Worm (Caenorhabditis elegans) whole organism, young adult: ENCODE results near the gene F09E10.5.

Source experiments
- B0019.2 ChIP-seq: fragments of 200-800 bp; sonication (Bioruptor generic); conservative IDR thresholded peaks from 2 replicates; pipeline ENCODE4 v1.3.6; 2022; ENCODE audit warnings: missing genetic modification reagents, missing genetic modification characterization, missing compliant biosample characterization
- B0035.1 ChIP-seq: sonication (generic microtip); optimal IDR thresholded peaks from 2 replicates; lab custom pipeline; 2016; ENCODE audit warnings: missing genetic modification characterization, mild to moderate bottlenecking, missing compliant biosample characterization, missing genotype, missing genetic modification reagents
- B0336.3 ChIP-seq: fragments of 200-800 bp; sonication (Bioruptor generic); IDR thresholded peaks from 2 replicates; pipeline ENCODE4 v1.3.6; 2022; ENCODE audit warnings: missing genetic modification characterization, missing compliant biosample characterization
- C17E4.6 ChIP-seq: fragments of 200-800 bp; sonication (Bioruptor generic); IDR thresholded peaks from 2 replicates; pipeline ENCODE4 v1.3.6; 2022; ENCODE audit warnings: missing genetic modification reagents, missing genetic modification characterization, missing compliant biosample characterization
- F22D6.2 ChIP-seq: sonication (generic microtip); optimal IDR thresholded peaks from 2 replicates; lab custom pipeline; 2016; ENCODE audit warnings: mild to moderate bottlenecking, missing genetic modification characterization, missing compliant biosample characterization
- F33H1.4 ChIP-seq: fragments of 200-800 bp; sonication (Bioruptor generic); IDR thresholded peaks from 2 replicates; pipeline ENCODE4 v1.3.6; 2022; ENCODE audit warnings: missing genetic modification reagents, missing genetic modification characterization, missing compliant biosample characterization
- F57A8.1 ChIP-seq: fragments of 200-800 bp; sonication (Bioruptor generic); optimal IDR thresholded peaks from 2 replicates; lab custom pipeline; 2018; ENCODE audit warnings: mild to moderate bottlenecking, missing genetic modification characterization, moderate library complexity, missing compliant biosample characterization
- T07F8.4 ChIP-seq: sonication (generic microtip); optimal IDR thresholded peaks from 2 replicates; lab custom pipeline; 2016; ENCODE audit warnings: mild to moderate bottlenecking, missing genetic modification characterization, moderate library complexity, missing compliant biosample characterization
- T26A5.8 ChIP-seq: sonication (generic microtip); optimal IDR thresholded peaks from 2 replicates; lab custom pipeline; 2016; ENCODE audit warnings: missing genetic modification characterization, missing compliant biosample characterization
- Y53F4B.3 ChIP-seq: fragments of 200-800 bp; sonication (Bioruptor generic); IDR thresholded peaks from 2 replicates; pipeline ENCODE4 v1.3.6; 2022; ENCODE audit warnings: missing genetic modification reagents, missing genetic modification characterization, missing compliant biosample characterization
- Y53G8AR.9 ChIP-seq: fragments of 200-800 bp; sonication (Bioruptor generic); conservative IDR thresholded peaks from 2 replicates; pipeline ENCODE4 v1.3.6; 2022; ENCODE audit warnings: missing genetic modification reagents, missing genetic modification characterization, missing compliant biosample characterization
- Y79H2A.3 ChIP-seq: fragments of 200-800 bp; sonication (Bioruptor generic); conservative IDR thresholded peaks from 2 replicates; pipeline ENCODE4 v1.3.6; 2022; ENCODE audit warnings: missing genetic modification reagents, missing genetic modification characterization, missing compliant biosample characterization
- Y95B8A.8 ChIP-seq: fragments of 200-800 bp; sonication (Bioruptor generic); IDR thresholded peaks from 2 replicates; pipeline ENCODE4 v1.3.6; 2022; ENCODE audit warnings: missing genetic modification reagents, missing genetic modification characterization, missing compliant biosample characterization
- ZK185.1 ChIP-seq: sonication (generic microtip); optimal IDR thresholded peaks from 2 replicates; lab custom pipeline; 2016; ENCODE audit warnings: mild to moderate bottlenecking, missing genetic modification characterization, missing compliant biosample characterization; ENCODE audit not compliant: poor library complexity, severe bottlenecking
- attf-6 ChIP-seq: fragments of 200-800 bp; sonication (Bioruptor generic); IDR thresholded peaks from 2 replicates; pipeline ENCODE4 v1.3.6; 2022; ENCODE audit warnings: missing genetic modification reagents, missing genetic modification characterization, missing compliant biosample characterization
- bed-2 ChIP-seq: fragments of 200-800 bp; sonication (Bioruptor generic); IDR thresholded peaks from 2 replicates; pipeline ENCODE4 v1.3.6; 2022; ENCODE audit warnings: missing genetic modification reagents, missing genetic modification characterization, missing compliant biosample characterization
- cebp-1 ChIP-seq, 2 experiments: fragments of 200-800 bp in 1 of 2; sonication (Bioruptor generic) in 1 of 2; sonication (generic microtip) in 1 of 2; IDR thresholded peaks in 1 of 2; optimal IDR thresholded peaks in 1 of 2; 2 replicates each; pipeline versions ENCODE4 v1.3.6 to Lab custom; 2017 to 2022; ENCODE audit warnings: missing compliant biosample characterization in 2 of 2, missing genetic modification characterization in 2 of 2, mild to moderate bottlenecking in 1 of 2, missing genetic modification reagents in 1 of 2, moderate library complexity in 1 of 2
- ceh-91 ChIP-seq: fragments of 200-800 bp; sonication (Bioruptor generic); IDR thresholded peaks from 2 replicates; pipeline ENCODE4 v1.3.6; 2022; ENCODE audit warnings: missing genetic modification reagents, missing genetic modification characterization, missing compliant biosample characterization
- die-1 ChIP-seq: sonication (generic microtip); optimal IDR thresholded peaks from 2 replicates; lab custom pipeline; 2016; ENCODE audit warnings: missing genotype, mild to moderate bottlenecking, missing genetic modification characterization, missing compliant biosample characterization
- dpff-1 ChIP-seq: sonication (generic microtip); optimal IDR thresholded peaks from 2 replicates; lab custom pipeline; 2017; ENCODE audit warnings: mild to moderate bottlenecking, missing genetic modification characterization, missing compliant biosample characterization
- dpl-1 ChIP-seq: fragments of 150-350 bp; optimal IDR thresholded peaks from 2 replicates; lab custom pipeline; 2014; ENCODE audit warnings: missing biosample characterization, missing genetic modification reagents, missing genetic modification characterization
- ekl-4 ChIP-seq: fragments of 200-800 bp; sonication (Bioruptor generic); IDR thresholded peaks from 2 replicates; pipeline ENCODE4 v1.3.6; 2022; ENCODE audit warnings: missing genetic modification reagents, missing genetic modification characterization, missing compliant biosample characterization
- fkh-3 ChIP-seq: sonication (generic microtip); optimal IDR thresholded peaks from 2 replicates; lab custom pipeline; 2016; ENCODE audit warnings: mild to moderate bottlenecking, missing genetic modification characterization, missing compliant biosample characterization
- him-1 ChIP-seq: sonication (generic microtip); optimal IDR thresholded peaks from 2 replicates; lab custom pipeline; 2016; ENCODE audit warnings: missing genotype, missing genetic modification reagents, missing genetic modification characterization, missing compliant biosample characterization
- hlh-26 ChIP-seq: fragments of 200-800 bp; sonication (Bioruptor generic); conservative IDR thresholded peaks from 2 replicates; pipeline ENCODE4 v1.3.6; 2022; ENCODE audit warnings: missing genetic modification reagents, missing genetic modification characterization, missing compliant biosample characterization
- hmg-20 ChIP-seq: fragments of 200-800 bp; sonication (Bioruptor generic); IDR thresholded peaks from 2 replicates; pipeline ENCODE4 v1.3.6; 2022; ENCODE audit warnings: missing genetic modification reagents, missing genetic modification characterization, missing compliant biosample characterization
- hsf-1 ChIP-seq: fragments of 200-800 bp; sonication (Bioruptor generic); IDR thresholded peaks from 2 replicates; pipeline ENCODE4 v1.3.6; 2022; ENCODE audit warnings: missing genetic modification reagents, missing genetic modification characterization, missing compliant biosample characterization
- lin-26 ChIP-seq: fragments of 200-800 bp; sonication (Bioruptor generic); IDR thresholded peaks from 2 replicates; pipeline ENCODE4 v1.3.6; 2022; ENCODE audit warnings: missing genetic modification reagents, missing genetic modification characterization, missing compliant biosample characterization
- lin-40 ChIP-seq: sonication (generic microtip); optimal IDR thresholded peaks from 2 replicates; lab custom pipeline; 2016; ENCODE audit warnings: missing genetic modification characterization, mild to moderate bottlenecking, missing compliant biosample characterization, missing genotype, missing genetic modification reagents
- lin-54 ChIP-seq: fragments of 200-800 bp; sonication (Bioruptor generic); optimal IDR thresholded peaks from 2 replicates; lab custom pipeline; 2018; ENCODE audit warnings: mild to moderate bottlenecking, missing genetic modification characterization, missing compliant biosample characterization
- lsy-27 ChIP-seq: sonication (generic microtip); optimal IDR thresholded peaks from 2 replicates; lab custom pipeline; 2017; ENCODE audit warnings: missing genetic modification characterization, mild to moderate bottlenecking, missing compliant biosample characterization, antibody characterized with exemption, missing genotype, borderline replicate concordance; ENCODE audit not compliant: insufficient read depth
- madf-10 ChIP-seq: sonication (generic microtip); optimal IDR thresholded peaks from 2 replicates; lab custom pipeline; 2016; ENCODE audit warnings: mild to moderate bottlenecking, missing genetic modification characterization, missing compliant biosample characterization
- madf-8 ChIP-seq: fragments of 200-800 bp; sonication (Bioruptor generic); conservative IDR thresholded peaks from 2 replicates; pipeline ENCODE4 v1.3.6; 2022; ENCODE audit warnings: missing genetic modification reagents, missing genetic modification characterization, missing compliant biosample characterization
- mcd-1 ChIP-seq: fragments of 200-800 bp; sonication (Bioruptor generic); IDR thresholded peaks from 2 replicates; pipeline ENCODE4 v1.3.6; 2022; ENCODE audit warnings: missing genetic modification reagents, missing genetic modification characterization, missing compliant biosample characterization
- mel-28 ChIP-seq: sonication (generic microtip); optimal IDR thresholded peaks from 2 replicates; lab custom pipeline; 2016; ENCODE audit warnings: borderline replicate concordance, mild to moderate bottlenecking, missing genetic modification characterization, missing compliant biosample characterization
- mes-4 ChIP-seq: sonication (generic microtip); optimal IDR thresholded peaks from 2 replicates; lab custom pipeline; 2016; ENCODE audit warnings: missing genotype, missing genetic modification characterization, missing compliant biosample characterization
- nfya-2 ChIP-seq: fragments of 200-800 bp; sonication (Bioruptor generic); IDR thresholded peaks from 2 replicates; pipeline ENCODE4 v1.3.6; 2022; ENCODE audit warnings: missing genetic modification reagents, missing genetic modification characterization, missing compliant biosample characterization
- nfyb-1 ChIP-seq: fragments of 200-800 bp; sonication (Bioruptor generic); IDR thresholded peaks from 2 replicates; pipeline ENCODE4 v1.3.6; 2022; ENCODE audit warnings: missing genetic modification reagents, missing genetic modification characterization, missing compliant biosample characterization
- nhr-179 ChIP-seq: sonication (generic microtip); optimal IDR thresholded peaks from 2 replicates; lab custom pipeline; 2016; ENCODE audit warnings: mild to moderate bottlenecking, missing genetic modification characterization, missing compliant biosample characterization
- nhr-27 ChIP-seq: fragments of 200-800 bp; sonication (Bioruptor generic); optimal IDR thresholded peaks from 2 replicates; lab custom pipeline; 2018; ENCODE audit warnings: mild to moderate bottlenecking, missing genetic modification characterization, moderate library complexity, missing compliant biosample characterization
- pbrm-1 ChIP-seq: fragments of 200-800 bp; sonication (Bioruptor generic); IDR thresholded peaks from 2 replicates; pipeline ENCODE4 v1.3.6; 2022; ENCODE audit warnings: missing genetic modification reagents, missing genetic modification characterization, missing compliant biosample characterization
- rpc-1 ChIP-seq, 2 experiments: fragments of 150-350 bp in 1 of 2; sonication (generic microtip) in 1 of 2; optimal IDR thresholded peaks; 2 replicates each; lab custom pipeline; 2014 to 2018; ENCODE audit warnings: missing biosample characterization in 1 of 2, missing genetic modification characterization in 1 of 2, missing genetic modification reagents in 1 of 2, missing genotype in 1 of 2
- sea-2 ChIP-seq: fragments of 200-800 bp; sonication (Bioruptor generic); IDR thresholded peaks from 2 replicates; pipeline ENCODE4 v1.3.6; 2022; ENCODE audit warnings: missing genetic modification characterization, missing compliant biosample characterization
- snpc-3.4 ChIP-seq: sonication (generic microtip); optimal IDR thresholded peaks from 2 replicates; lab custom pipeline; 2017; ENCODE audit warnings: missing genetic modification characterization, mild to moderate bottlenecking, missing compliant biosample characterization, antibody characterized with exemption, moderate library complexity, missing genotype, missing genetic modification reagents
- unc-62 ChIP-seq: fragments of 150-350 bp; optimal IDR thresholded peaks from 2 replicates; lab custom pipeline; 2014; ENCODE audit warnings: missing biosample characterization, missing genetic modification reagents, missing genetic modification characterization
- xnd-1 ChIP-seq: sonication (generic microtip); optimal IDR thresholded peaks from 2 replicates; lab custom pipeline; 2016; ENCODE audit warnings: missing genotype, missing genetic modification reagents, missing genetic modification characterization, missing compliant biosample characterization
- ztf-25 ChIP-seq: fragments of 200-800 bp; sonication (Bioruptor generic); IDR thresholded peaks from 2 replicates; pipeline ENCODE4 v1.3.6; 2022; ENCODE audit warnings: missing genetic modification reagents, missing genetic modification characterization, missing compliant biosample characterization
- ztf-6 ChIP-seq: fragments of 200-800 bp; sonication (Bioruptor generic); IDR thresholded peaks from 2 replicates; pipeline ENCODE4 v1.3.6; 2022; ENCODE audit warnings: missing genetic modification reagents, missing genetic modification characterization, missing compliant biosample characterization

Gene F09E10.5

DNA sequence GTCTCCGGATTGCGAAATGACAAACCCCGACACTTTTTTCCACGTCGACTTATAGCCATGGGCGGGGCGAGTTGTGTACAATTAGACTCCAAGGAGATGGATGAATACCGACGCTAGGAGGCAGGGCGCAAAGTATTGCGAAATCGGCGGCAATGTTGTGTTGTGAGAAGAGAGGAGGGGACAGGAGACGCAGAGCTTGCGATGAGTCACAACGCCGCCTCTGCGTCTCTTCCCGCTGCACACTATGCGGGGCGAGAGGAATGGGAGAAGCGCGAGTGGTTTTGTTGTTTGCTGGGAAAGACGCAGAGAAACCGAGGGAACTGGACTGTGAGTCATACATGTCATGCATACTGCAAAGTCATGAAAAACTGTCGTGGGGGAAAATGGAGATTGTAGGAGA lies 39.8 kb downstream of the F09E10.5 start (continued):
- TF ChIP-seq B0019.2 (GFP tag; lab: Robert Waterston, UW) = no peak
- TF ChIP-seq nhr-27 (tag; lab: Kevin White, UChicago) = peak; percentile 30
- 0 out of 2 replicates have a peak, but pooled peaks have one; percentile 13 for TF ChIP-seq ceh-91 (GFP tag; lab: Robert Waterston, UW)
- no peak for TF ChIP-seq T07F8.4
- peak; percentile 34 for TF ChIP-seq lin-54 (GFP tag; lab: Kevin White, UChicago)
- TF ChIP-seq T26A5.8 = no peak
- TF ChIP-seq hmg-20 (GFP tag; lab: Robert Waterston, UW) = no peak
- TF ChIP-seq snpc-3.4 (tag; lab: Kevin White, UChicago) = no peak
- TF ChIP-seq mel-28 (tag; lab: Kevin White, UChicago) = no peak
- TF ChIP-seq Y79H2A.3 = no peak
- TF ChIP-seq F33H1.4 (GFP tag; lab: Robert Waterston, UW) = 0 out of 2 replicates have a peak, but pooled peaks have one; percentile 12
- no peak for TF ChIP-seq dpl-1 (GFP tag; lab: Kevin White, UChicago)
- TF ChIP-seq bed-2 (GFP tag; lab: Robert Waterston, UW) = peak; percentile 65; the same call in 1 of the 2 replicates
- TF ChIP-seq ekl-4 (GFP tag; lab: Robert Waterston, UW) = peak; percentile 72; the same call in 1 of the 2 replicates
- TF ChIP-seq sea-2 (GFP tag; lab: Robert Waterston, UW) = no peak
- TF ChIP-seq attf-6 = no peak
- TF ChIP-seq lin-26 (GFP tag; lab: Robert Waterston, UW) = 0 out of 2 replicates have a peak, but pooled peaks have one; percentile 74
- TF ChIP-seq fkh-3 (tag; lab: Kevin White, UChicago) = no peak
- no peak for TF ChIP-seq xnd-1 (tag; lab: Kevin White, UChicago)
- TF ChIP-seq ZK185.1 = peak; percentile 59
- peak; percentile 89 for TF ChIP-seq lin-40 (tag; lab: Kevin White, UChicago)
- peak; percentile 91 for TF ChIP-seq nfyb-1 (GFP tag; lab: Robert Waterston, UW)
- peak; percentile 100 for TF ChIP-seq cebp-1 (GFP tag; IDR thresholded peaks at IDR 0.05; lab: Robert Waterston, UW)
- no peak for TF ChIP-seq cebp-1 (tag; optimal IDR thresholded peaks at IDR 0.05; lab: Kevin White, UChicago)
- peak; percentile 94 for TF ChIP-seq B0336.3 (GFP tag; lab: Robert Waterston, UW)
- peak; percentile 78 for TF ChIP-seq unc-62 (GFP tag; lab: Kevin White, UChicago)
- no peak for TF ChIP-seq him-1 (tag; lab: Kevin White, UChicago)
- peak; percentile 81; the same call in 1 of the 2 replicates for TF ChIP-seq Y95B8A.8
- peak; percentile 42 for TF ChIP-seq F22D6.2 (tag; lab: Kevin White, UChicago)
- no peak for TF ChIP-seq hlh-26 (GFP tag; lab: Robert Waterston, UW)
- peak; percentile 86 for TF ChIP-seq madf-10
- no peak for TF ChIP-seq lsy-27
- no peak for TF ChIP-seq ztf-25 (GFP tag; lab: Robert Waterston, UW)
- no peak for TF ChIP-seq ztf-6 (GFP tag; lab: Robert Waterston, UW)
- TF ChIP-seq F57A8.1 (GFP tag; lab: Kevin White, UChicago) = no peak
- TF ChIP-seq dpff-1 = no peak
- peak; percentile 86 for TF ChIP-seq pbrm-1 (GFP tag; lab: Robert Waterston, UW)
- no peak for TF ChIP-seq rpc-1 (optimal IDR thresholded peaks at IDR 0.05; lab: Kevin White, UChicago)
- no peak for TF ChIP-seq rpc-1 (tag; optimal IDR thresholded peaks at IDR 0.05; lab: Kevin White, UChicago)
- peak; percentile 3 for TF ChIP-seq B0035.1 (tag; lab: Kevin White, UChicago)
- no peak for TF ChIP-seq nfya-2
- peak; percentile 77 for TF ChIP-seq mcd-1
- TF ChIP-seq C17E4.6 = no peak
- TF ChIP-seq die-1 (tag; lab: Kevin White, UChicago) = peak; percentile 61
- 0 out of 2 replicates have a peak, but pooled peaks have one; percentile 39 for TF ChIP-seq hsf-1 (GFP tag; lab: Robert Waterston, UW)
- no peak for TF ChIP-seq nhr-179 (tag; lab: Kevin White, UChicago)
- no peak for TF ChIP-seq madf-8
- TF ChIP-seq mes-4 (tag; lab: Kevin White, UChicago) = no peak
- peak; percentile 81 for TF ChIP-seq Y53G8AR.9 (GFP tag; lab: Robert Waterston, UW)
- no peak for TF ChIP-seq Y53F4B.3 (GFP tag; lab: Robert Waterston, UW)
